Worm (Caenorhabditis elegans) whole organism, young adult: ENCODE measurements around the gene F31D4.5.

ENCODE experiments used
- F55B11.4 ChIP-seq: sonication (generic microtip); optimal IDR thresholded peaks from 2 replicates; lab custom pipeline; 2016; ENCODE audit warnings: missing compliant biosample characterization, missing genetic modification characterization, borderline replicate concordance; ENCODE audit not compliant: insufficient read depth
- F57C9.4 ChIP-seq: sonication (generic microtip); optimal IDR thresholded peaks from 2 replicates; lab custom pipeline; 2017; ENCODE audit warnings: mild to moderate bottlenecking, missing genetic modification characterization, missing compliant biosample characterization
- K12H6.12 ChIP-seq: fragments of 200-800 bp; sonication (Bioruptor generic); optimal IDR thresholded peaks from 2 replicates; lab custom pipeline; 2018; ENCODE audit warnings: mild to moderate bottlenecking, missing genetic modification characterization, missing compliant biosample characterization
- bed-1 ChIP-seq: fragments of 200-800 bp; sonication (Bioruptor generic); IDR thresholded peaks from 2 replicates; pipeline ENCODE4 v1.3.6; 2022; ENCODE audit warnings: missing genetic modification reagents, missing genetic modification characterization, missing compliant biosample characterization
- ets-4 ChIP-seq: fragments of 200-800 bp; sonication (Bioruptor generic); optimal IDR thresholded peaks from 2 replicates; lab custom pipeline; 2018; ENCODE audit warnings: mild to moderate bottlenecking, missing genetic modification characterization, missing compliant biosample characterization
- hlh-26 ChIP-seq: fragments of 200-800 bp; sonication (Bioruptor generic); conservative IDR thresholded peaks from 2 replicates; pipeline ENCODE4 v1.3.6; 2022; ENCODE audit warnings: missing genetic modification reagents, missing genetic modification characterization, missing compliant biosample characterization
- hmg-20 ChIP-seq: fragments of 200-800 bp; sonication (Bioruptor generic); IDR thresholded peaks from 2 replicates; pipeline ENCODE4 v1.3.6; 2022; ENCODE audit warnings: missing genetic modification reagents, missing genetic modification characterization, missing compliant biosample characterization
- let-526 ChIP-seq: fragments of 200-800 bp; sonication (Bioruptor generic); IDR thresholded peaks from 2 replicates; pipeline ENCODE4 v1.3.6; 2022; ENCODE audit warnings: missing genetic modification reagents, missing genetic modification characterization, missing compliant biosample characterization
- madf-10 ChIP-seq: sonication (generic microtip); optimal IDR thresholded peaks from 2 replicates; lab custom pipeline; 2016; ENCODE audit warnings: mild to moderate bottlenecking, missing genetic modification characterization, missing compliant biosample characterization
- snpc-4 ChIP-seq, 5 experiments: fragments of 150-350 bp in 1 of 5; sonication (generic microtip) in 4 of 5; optimal IDR thresholded peaks; 2 replicates each; lab custom pipeline; 2014 to 2018; ENCODE audit warnings: missing genetic modification characterization in 5 of 5, missing biosample characterization in 3 of 5, antibody characterized with exemption in 2 of 5, mild to moderate bottlenecking in 2 of 5, missing compliant biosample characterization in 2 of 5, missing genotype in 2 of 5, moderate library complexity in 2 of 5, missing genetic modification reagents in 1 of 5
- somi-1 ChIP-seq: fragments of 200-800 bp; sonication (Bioruptor generic); optimal IDR thresholded peaks from 2 replicates; lab custom pipeline; 2018; ENCODE audit warnings: mild to moderate bottlenecking, missing genetic modification characterization, missing compliant biosample characterization
- ztf-28 ChIP-seq: fragments of 200-800 bp; sonication (Bioruptor generic); IDR thresholded peaks from 2 replicates; pipeline ENCODE4 v1.3.6; 2022; ENCODE audit warnings: missing genetic modification reagents, missing genetic modification characterization, missing compliant biosample characterization

- no peak for TF ChIP-seq F57C9.4
- TF ChIP-seq F55B11.4 (tag; lab: Kevin White, UChicago), result no peak
- TF ChIP-seq madf-10 (tag; lab: Kevin White, UChicago), result no peak
- no peak for TF ChIP-seq ets-4 (GFP tag; lab: Kevin White, UChicago)
- no peak for TF ChIP-seq bed-1
- TF ChIP-seq K12H6.12, result no peak
- no peak for TF ChIP-seq ztf-28 (GFP tag; lab: Robert Waterston, UW)
- no peak for TF ChIP-seq hmg-20
- TF ChIP-seq let-526, result no peak
- TF ChIP-seq somi-1 (GFP tag; lab: Kevin White, UChicago), result no peak
- TF ChIP-seq hlh-26 (GFP tag; lab: Robert Waterston, UW), result no peak
- TF ChIP-seq snpc-4 (GFP tag; optimal IDR thresholded peaks at IDR 0.05; lab: Kevin White, UChicago), result no peak
- TF ChIP-seq snpc-4 (tag; optimal IDR thresholded peaks at IDR 0.05; lab: Kevin White, UChicago), result no peak
Measured at ce11 chrV:20866406-20866805, 12.5 kb downstream of the F31D4.5 start.
